Fruit fly (Drosophila melanogaster) whole organism, embryonic: ENCODE data around the gene CG9289.

Experiments used
- CG10274 ChIP-seq: fragments of 200-800 bp; sonication (Bioruptor generic); optimal IDR thresholded peaks from 3 replicates; lab custom pipeline; 2017; ENCODE audit warnings: missing biosample characterization, mild to moderate bottlenecking, missing genetic modification characterization
- CG10366 ChIP-seq: fragments of 200-800 bp; sonication (Bioruptor generic); IDR thresholded peaks from 2 replicates; pipeline ENCODE4 v1.3.6; 2022; ENCODE audit warnings: missing biosample characterization, missing genetic modification characterization
- CG11504 ChIP-seq: fragments of 200-800 bp; sonication (Bioruptor generic); optimal IDR thresholded peaks from 3 replicates; lab custom pipeline; 2019; ENCODE audit warnings: missing biosample characterization, mild to moderate bottlenecking, missing genetic modification characterization, moderate library complexity
- CG12104 ChIP-seq: fragments of 200-800 bp; sonication (Bioruptor generic); optimal IDR thresholded peaks from 3 replicates; lab custom pipeline; 2016; ENCODE audit warnings: missing biosample characterization, missing genetic modification characterization
- CG12236 ChIP-seq: fragments of 200-800 bp; sonication (Bioruptor generic); optimal IDR thresholded peaks from 2 replicates; lab custom pipeline; 2016; ENCODE audit warnings: missing biosample characterization, missing genetic modification characterization
- CG1233 ChIP-seq: fragments of 200-800 bp; sonication (Bioruptor generic); optimal IDR thresholded peaks from 4 replicates; lab custom pipeline; 2018; ENCODE audit warnings: missing biosample characterization, mild to moderate bottlenecking, missing genetic modification characterization
- CG12744 ChIP-seq: fragments of 200-800 bp; sonication (Bioruptor generic); optimal IDR thresholded peaks from 2 replicates; lab custom pipeline; 2016; ENCODE audit warnings: missing biosample characterization, missing genetic modification characterization
- CG12769 ChIP-seq: fragments of 200-800 bp; sonication (Bioruptor generic); optimal IDR thresholded peaks from 2 replicates; lab custom pipeline; 2019; ENCODE audit warnings: missing biosample characterization, mild to moderate bottlenecking, missing genetic modification characterization, moderate library complexity
- CG14965 ChIP-seq: fragments of 200-800 bp; sonication (Bioruptor generic); optimal IDR thresholded peaks from 2 replicates; lab custom pipeline; 2016; ENCODE audit warnings: missing biosample characterization, missing genetic modification characterization, borderline replicate concordance
- CG17568 ChIP-seq: fragments of 200-800 bp; sonication (Bioruptor generic); optimal IDR thresholded peaks from 2 replicates; lab custom pipeline; 2018; ENCODE audit warnings: missing biosample characterization, mild to moderate bottlenecking, missing genetic modification characterization, moderate library complexity
- CG2875 ChIP-seq: fragments of 200-800 bp; sonication (Bioruptor generic); optimal IDR thresholded peaks from 2 replicates; lab custom pipeline; 2017; ENCODE audit warnings: missing biosample characterization, mild to moderate bottlenecking, missing genetic modification characterization, missing genetic modification reagents
- CG3281 ChIP-seq: fragments of 200-800 bp; sonication (Bioruptor generic); optimal IDR thresholded peaks from 3 replicates; lab custom pipeline; 2017; ENCODE audit warnings: missing biosample characterization, mild to moderate bottlenecking, missing genetic modification characterization
- CG3847 ChIP-seq: fragments of 200-800 bp; sonication (Bioruptor generic); IDR thresholded peaks from 2 replicates; pipeline ENCODE4 v1.3.6; 2022; ENCODE audit warnings: missing biosample characterization, missing genetic modification characterization
- CG6254 ChIP-seq: fragments of 200-800 bp; sonication (Bioruptor generic); optimal IDR thresholded peaks from 3 replicates; lab custom pipeline; 2017; ENCODE audit warnings: mild to moderate bottlenecking, missing biosample characterization, missing genetic modification reagents, missing genetic modification characterization
- CG7357 ChIP-seq: fragments of 200-800 bp; sonication (Bioruptor generic); IDR thresholded peaks from 3 replicates; pipeline ENCODE4 v1.3.6; 2022; ENCODE audit warnings: missing biosample characterization, missing genetic modification characterization
- CG7786 ChIP-seq: fragments of 200-800 bp; sonication (Bioruptor generic); optimal IDR thresholded peaks from 2 replicates; lab custom pipeline; 2016; ENCODE audit warnings: missing biosample characterization, missing genetic modification characterization
- CG9932 ChIP-seq: fragments of 200-800 bp; sonication (Bioruptor generic); IDR thresholded peaks from 2 replicates; pipeline ENCODE4 v1.3.6; 2022; ENCODE audit warnings: missing biosample characterization, missing genetic modification characterization
- CoRest ChIP-seq: fragments of 200-800 bp; sonication (Bioruptor generic); optimal IDR thresholded peaks from 3 replicates; lab custom pipeline; 2018; ENCODE audit warnings: missing biosample characterization, mild to moderate bottlenecking, missing genetic modification characterization, moderate library complexity
- CrebB ChIP-seq: fragments of 200-800 bp; sonication (Bioruptor generic); optimal IDR thresholded peaks from 3 replicates; lab custom pipeline; 2018; ENCODE audit warnings: missing biosample characterization, mild to moderate bottlenecking, missing genetic modification characterization
- D19B ChIP-seq: fragments of 200-800 bp; sonication (Bioruptor generic); optimal IDR thresholded peaks from 2 replicates; lab custom pipeline; 2017; ENCODE audit warnings: missing biosample characterization, mild to moderate bottlenecking, missing genetic modification characterization
- Dfd ChIP-seq, 2 experiments: fragments of >200 bp; optimal IDR thresholded peaks; 2 replicates each; lab custom pipeline; 2017; ENCODE audit warnings: missing biosample characterization in 2 of 2, missing genetic modification characterization in 2 of 2
- Dip3 ChIP-seq: fragments of 200-800 bp; sonication (Bioruptor generic); optimal IDR thresholded peaks from 3 replicates; lab custom pipeline; 2016; ENCODE audit warnings: missing biosample characterization, missing genetic modification characterization
- Elba2 ChIP-seq: fragments of 200-800 bp; sonication (Bioruptor generic); optimal IDR thresholded peaks from 3 replicates; lab custom pipeline; 2016; ENCODE audit warnings: missing biosample characterization, missing genetic modification characterization
- Gsc ChIP-seq: fragments of 200-800 bp; sonication (Bioruptor generic); IDR thresholded peaks from 2 replicates; pipeline ENCODE4 v1.3.6; 2022; ENCODE audit warnings: missing biosample characterization, missing genetic modification characterization
- Gug ChIP-seq: fragments of 200-800 bp; sonication (Bioruptor generic); IDR thresholded peaks from 4 replicates; pipeline ENCODE4 v1.3.6; 2022; ENCODE audit warnings: missing biosample characterization, missing genetic modification characterization
- Hmx ChIP-seq: fragments of 200-800 bp; sonication (Bioruptor generic); optimal IDR thresholded peaks from 2 replicates; lab custom pipeline; 2016; ENCODE audit warnings: missing biosample characterization, missing genetic modification characterization
- Meics ChIP-seq: fragments of 200-800 bp; sonication (Bioruptor generic); optimal IDR thresholded peaks from 2 replicates; lab custom pipeline; 2017; ENCODE audit warnings: missing biosample characterization, mild to moderate bottlenecking, missing genetic modification characterization
- Nf-YC ChIP-seq: fragments of 200-800 bp; optimal IDR thresholded peaks from 3 replicates; lab custom pipeline; 2019; ENCODE audit warnings: missing biosample characterization, mild to moderate bottlenecking, missing genetic modification characterization, moderate library complexity
- Ptx1 ChIP-seq: fragments of 200-800 bp; sonication (Bioruptor generic); IDR thresholded peaks from 2 replicates; pipeline ENCODE4 v1.3.6; 2022; ENCODE audit warnings: missing biosample characterization, missing genetic modification characterization
- Rfx ChIP-seq: fragments of 200-800 bp; sonication (Bioruptor generic); IDR thresholded peaks from 2 replicates; pipeline ENCODE4 v1.3.6; 2022; ENCODE audit warnings: missing biosample characterization, missing genetic modification characterization
- TFAM ChIP-seq: fragments of 200-800 bp; sonication (Bioruptor generic); optimal IDR thresholded peaks from 2 replicates; lab custom pipeline; 2017; ENCODE audit warnings: missing biosample characterization, missing genetic modification characterization, inconsistent platforms
- ab ChIP-seq: fragments of 200-800 bp; sonication (Bioruptor generic); optimal IDR thresholded peaks from 2 replicates; lab custom pipeline; 2016; ENCODE audit warnings: missing biosample characterization, missing genetic modification characterization
- abd-A ChIP-seq: fragments of 200-800 bp; sonication (Bioruptor generic); optimal IDR thresholded peaks from 3 replicates; lab custom pipeline; 2019; ENCODE audit warnings: missing biosample characterization, mild to moderate bottlenecking, missing genetic modification characterization, moderate library complexity
- ase ChIP-seq: fragments of 200-800 bp; sonication (Bioruptor generic); IDR thresholded peaks from 3 replicates; pipeline ENCODE4 v1.3.6; 2022; ENCODE audit warnings: missing biosample characterization, missing genetic modification characterization
- bsh ChIP-seq, 2 experiments: fragments of 200-800 bp; sonication (Bioruptor generic); optimal IDR thresholded peaks; 2 replicates each; lab custom pipeline; 2017 to 2018; ENCODE audit warnings: mild to moderate bottlenecking in 2 of 2, missing biosample characterization in 2 of 2, missing genetic modification characterization in 2 of 2, moderate library complexity in 1 of 2
- crol ChIP-seq: fragments of 200-800 bp; sonication (Bioruptor generic); IDR thresholded peaks from 2 replicates; pipeline ENCODE4 v1.3.6; 2022; ENCODE audit warnings: missing biosample characterization, missing genetic modification characterization
- dimm ChIP-seq: fragments of 200-800 bp; sonication (Bioruptor generic); IDR thresholded peaks from 2 replicates; pipeline ENCODE4 v1.3.6; 2022; ENCODE audit warnings: missing biosample characterization, missing genetic modification characterization
- emc ChIP-seq: fragments of 200-800 bp; sonication (Bioruptor generic); optimal IDR thresholded peaks from 2 replicates; lab custom pipeline; 2016; ENCODE audit warnings: missing biosample characterization, missing genetic modification characterization
- fd96Cb ChIP-seq: fragments of 200-800 bp; sonication (Bioruptor generic); optimal IDR thresholded peaks from 2 replicates; lab custom pipeline; 2018; ENCODE audit warnings: missing biosample characterization, mild to moderate bottlenecking, missing genetic modification characterization, moderate library complexity
- gcm2 ChIP-seq: fragments of 200-800 bp; sonication (Bioruptor generic); optimal IDR thresholded peaks from 2 replicates; lab custom pipeline; 2016; ENCODE audit warnings: missing biosample characterization, missing genetic modification characterization
- gt ChIP-seq: fragments of 200-800 bp; sonication (Bioruptor generic); IDR thresholded peaks from 2 replicates; pipeline ENCODE4 v1.3.6; 2022; ENCODE audit warnings: missing biosample characterization, missing genetic modification characterization
- nerfin-1 ChIP-seq: fragments of 200-800 bp; sonication (Bioruptor generic); optimal IDR thresholded peaks from 3 replicates; lab custom pipeline; 2019; ENCODE audit warnings: missing biosample characterization, mild to moderate bottlenecking, missing genetic modification characterization, moderate library complexity
- p53 ChIP-seq: fragments of 200-800 bp; sonication (Bioruptor generic); optimal IDR thresholded peaks from 2 replicates; lab custom pipeline; 2016; ENCODE audit warnings: missing biosample characterization, missing genetic modification characterization
- pzg ChIP-seq: fragments of 200-800 bp; sonication (Bioruptor generic); optimal IDR thresholded peaks from 3 replicates; lab custom pipeline; 2018; ENCODE audit warnings: missing biosample characterization, mild to moderate bottlenecking, missing genetic modification characterization, moderate library complexity
- rib ChIP-seq: fragments of 200-800 bp; sonication (Bioruptor generic); IDR thresholded peaks from 2 replicates; pipeline ENCODE4 v1.3.6; 2022; ENCODE audit warnings: missing biosample characterization, missing genetic modification characterization
- ro ChIP-seq: fragments of 200-800 bp; sonication (Bioruptor generic); IDR thresholded peaks from 2 replicates; pipeline ENCODE4 v1.3.6; 2022; ENCODE audit warnings: missing biosample characterization, missing genetic modification characterization
- sd ChIP-seq: fragments of 200-800 bp; sonication (Bioruptor generic); optimal IDR thresholded peaks from 3 replicates; lab custom pipeline; 2018; ENCODE audit warnings: missing biosample characterization, mild to moderate bottlenecking, missing genetic modification characterization, moderate library complexity
- ssp ChIP-seq: fragments of 200-800 bp; sonication (Bioruptor generic); IDR thresholded peaks from 2 replicates; pipeline ENCODE4 v1.3.6; 2022; ENCODE audit warnings: missing biosample characterization, missing genetic modification characterization
- stwl ChIP-seq: fragments of 200-800 bp; sonication (Bioruptor generic); optimal IDR thresholded peaks from 3 replicates; lab custom pipeline; 2018; ENCODE audit warnings: missing biosample characterization, mild to moderate bottlenecking, missing genetic modification characterization, moderate library complexity
- usp ChIP-seq: fragments of >200 bp; optimal IDR thresholded peaks from 2 replicates; lab custom pipeline; 2017; ENCODE audit warnings: missing biosample characterization, missing genetic modification characterization

Gene CG9289

dm6 chr2L:8691292-8691975, 7.3 kb upstream of the CG9289 start (continued):
- TF ChIP-seq abd-A (tag; lab: Kevin White, UChicago), result peak; percentile 96
- peak; percentile 79 for TF ChIP-seq CG6254 (GFP tag; lab: Kevin White, UChicago)
- peak; percentile 2 for TF ChIP-seq gcm2
- no peak for TF ChIP-seq Elba2 (GFP tag; lab: Kevin White, UChicago)
- peak; percentile 59; the same call in 1 of the 2 replicates for TF ChIP-seq ssp (GFP tag; lab: Robert Waterston, UW)
- TF ChIP-seq CG12744 (GFP tag; lab: Kevin White, UChicago), result peak; percentile 36
- TF ChIP-seq usp, result no peak
- TF ChIP-seq Nf-YC (tag; lab: Kevin White, UChicago), result peak; percentile 85
- TF ChIP-seq ro, result peak; percentile 38
- TF ChIP-seq CG2875, result peak; percentile 80
- no peak for TF ChIP-seq ab (GFP tag; lab: Kevin White, UChicago)
- TF ChIP-seq Meics (GFP tag; lab: Kevin White, UChicago), result peak; percentile 91
- TF ChIP-seq pzg, result no peak
- TF ChIP-seq CG17568, result peak; percentile 54
- TF ChIP-seq emc (GFP tag; lab: Kevin White, UChicago), result no peak
- TF ChIP-seq sd (tag; lab: Kevin White, UChicago), result peak; percentile 67
- TF ChIP-seq gt (GFP tag; lab: Robert Waterston, UW), result no peak
- peak; percentile 45; the same call in 1 of the 3 replicates for TF ChIP-seq ase (GFP tag; lab: Robert Waterston, UW)
- peak; percentile 89 for TF ChIP-seq CG3281 (GFP tag; lab: Kevin White, UChicago)
- TF ChIP-seq D19B (GFP tag; lab: Kevin White, UChicago), result peak; percentile 89
- peak; percentile 29 for TF ChIP-seq CG12769 (tag; lab: Kevin White, UChicago)
- peak; percentile 89 for TF ChIP-seq fd96Cb (tag; lab: Kevin White, UChicago)
- no peak for TF ChIP-seq rib (GFP tag; lab: Robert Waterston, UW)
- no peak for TF ChIP-seq dimm (GFP tag; lab: Robert Waterston, UW)
- TF ChIP-seq nerfin-1 (tag; lab: Kevin White, UChicago), result peak; percentile 88
- peak; percentile 89 for TF ChIP-seq CG12104 (GFP tag; lab: Kevin White, UChicago)
- TF ChIP-seq CG3847 (GFP tag; lab: Robert Waterston, UW), result peak; percentile 72
- TF ChIP-seq stwl (tag; lab: Kevin White, UChicago), result no peak
- no peak for TF ChIP-seq Dfd (GFP tag; optimal IDR thresholded peaks at IDR 0.05; lab: Kevin White, UChicago)
- TF ChIP-seq CG14965 (GFP tag; lab: Kevin White, UChicago), result no peak
- TF ChIP-seq CG12236 (GFP tag; lab: Kevin White, UChicago), result peak; percentile 3
- peak; percentile 75 for TF ChIP-seq Rfx
- TF ChIP-seq CrebB (tag; lab: Kevin White, UChicago), result peak; percentile 70
- TF ChIP-seq Gug, result peak; percentile 60; the same call in 2 of the 4 replicates
- peak; percentile 96 for TF ChIP-seq CoRest (tag; lab: Kevin White, UChicago)
- TF ChIP-seq Dip3 (GFP tag; lab: Kevin White, UChicago), result no peak
- TF ChIP-seq CG7357, result peak; percentile 72; the same call in 2 of the 3 replicates
- no peak for TF ChIP-seq Hmx (GFP tag; lab: Kevin White, UChicago)
- TF ChIP-seq Ptx1 (GFP tag; lab: Robert Waterston, UW), result peak; percentile 76
- peak; percentile 75 for TF ChIP-seq CG9932 (GFP tag; lab: Robert Waterston, UW)
- peak; percentile 93 for TF ChIP-seq CG11504
- TF ChIP-seq CG10366, result no peak; the same call in 1 of the 2 replicates
- no peak for TF ChIP-seq crol (GFP tag; lab: Robert Waterston, UW)
- peak; percentile 88 for TF ChIP-seq bsh (GFP tag; optimal IDR thresholded peaks at IDR 0.05; lab: Kevin White, UChicago)
- TF ChIP-seq p53 (GFP tag; lab: Kevin White, UChicago), result no peak
- TF ChIP-seq CG1233, result peak; percentile 84
- TF ChIP-seq CG7786 (GFP tag; lab: Kevin White, UChicago), result peak; percentile 26
- TF ChIP-seq CG10274 (GFP tag; lab: Kevin White, UChicago), result peak; percentile 64
- TF ChIP-seq Gsc, result no peak
- peak; percentile 35 for TF ChIP-seq TFAM (GFP tag; lab: Kevin White, UChicago)
